Fruit fly (Drosophila melanogaster) whole organism, wandering third instar larva: ENCODE measurements around the gene CG33552.

Experiments used
- Mio ChIP-seq: sonication (Bioruptor generic); optimal IDR thresholded peaks from 2 replicates; lab custom pipeline; 2016; ENCODE audit warnings: missing biosample characterization, missing genetic modification characterization
- usp ChIP-seq: fragments of >200 bp; optimal IDR thresholded peaks from 2 replicates; lab custom pipeline; 2017; ENCODE audit warnings: missing biosample characterization, missing genetic modification characterization
- woc ChIP-seq: sonication (Bioruptor generic); optimal IDR thresholded peaks from 2 replicates; lab custom pipeline; 2016; ENCODE audit warnings: missing biosample characterization, mild to moderate bottlenecking, missing genetic modification characterization

dm6 chr2L:16643445-16643844, 38.9 kb upstream of the CG33552 start:
- TF ChIP-seq Mio (GFP tag; lab: Kevin White, UChicago) (no peak), usp (no peak), woc (no peak)
